Fruit fly (Drosophila melanogaster): Measurements from ENCODE around the gene CG42525.

- TF ChIP-seq psq (optimal IDR thresholded peaks at IDR 0.05) (no peak), insv (optimal IDR thresholded peaks at IDR 0.05) (no peak), ttk (optimal IDR thresholded peaks at IDR 0.05) (no peak), Myc (optimal IDR thresholded peaks at IDR 0.05) (no peak)
These were observed 24.1 kb downstream of the CG42525 start for dm6 chr3L:3165399-3165798.

Data from Kc167 (cell line).